Worm (Caenorhabditis elegans) whole organism, young adult: Measurements from ENCODE around the gene srh-234.

Experiments
- C06A6.2 ChIP-seq: fragments of 200-800 bp; sonication (Bioruptor generic); conservative IDR thresholded peaks from 2 replicates; pipeline ENCODE4 v1.3.6; 2022; ENCODE audit warnings: missing genetic modification characterization, missing compliant biosample characterization
- F23B12.7 ChIP-seq: sonication (generic microtip); optimal IDR thresholded peaks from 2 replicates; lab custom pipeline; 2017; ENCODE audit warnings: missing genetic modification characterization, mild to moderate bottlenecking, missing compliant biosample characterization, antibody characterized with exemption, moderate library complexity; ENCODE audit not compliant: insufficient read depth
- F49E8.2 ChIP-seq: sonication (generic microtip); optimal IDR thresholded peaks from 3 replicates; lab custom pipeline; 2017; ENCODE audit warnings: missing genetic modification characterization, mild to moderate bottlenecking, missing compliant biosample characterization, antibody characterized with exemption, moderate library complexity; ENCODE audit not compliant: insufficient read depth
- F52B5.7 ChIP-seq: sonication (generic microtip); optimal IDR thresholded peaks from 2 replicates; lab custom pipeline; 2016; ENCODE audit warnings: mild to moderate bottlenecking, missing genetic modification characterization, missing compliant biosample characterization
- F55B11.4 ChIP-seq: sonication (generic microtip); optimal IDR thresholded peaks from 2 replicates; lab custom pipeline; 2016; ENCODE audit warnings: missing compliant biosample characterization, missing genetic modification characterization, borderline replicate concordance; ENCODE audit not compliant: insufficient read depth
- K12H6.12 ChIP-seq: fragments of 200-800 bp; sonication (Bioruptor generic); optimal IDR thresholded peaks from 2 replicates; lab custom pipeline; 2018; ENCODE audit warnings: mild to moderate bottlenecking, missing genetic modification characterization, missing compliant biosample characterization
- T07F8.4 ChIP-seq: sonication (generic microtip); optimal IDR thresholded peaks from 2 replicates; lab custom pipeline; 2016; ENCODE audit warnings: mild to moderate bottlenecking, missing genetic modification characterization, moderate library complexity, missing compliant biosample characterization
- T26A5.8 ChIP-seq: sonication (generic microtip); optimal IDR thresholded peaks from 2 replicates; lab custom pipeline; 2016; ENCODE audit warnings: missing genetic modification characterization, missing compliant biosample characterization
- Y53F4B.3 ChIP-seq: fragments of 200-800 bp; sonication (Bioruptor generic); IDR thresholded peaks from 2 replicates; pipeline ENCODE4 v1.3.6; 2022; ENCODE audit warnings: missing genetic modification reagents, missing genetic modification characterization, missing compliant biosample characterization
- atf-7 ChIP-seq: sonication (generic microtip); optimal IDR thresholded peaks from 2 replicates; lab custom pipeline; 2017; ENCODE audit warnings: mild to moderate bottlenecking, missing genetic modification characterization, missing compliant biosample characterization
- attf-3 ChIP-seq: fragments of 200-800 bp; sonication (Bioruptor generic); conservative IDR thresholded peaks from 2 replicates; pipeline ENCODE4 v1.3.6; 2022; ENCODE audit warnings: missing genetic modification reagents, missing genetic modification characterization, missing compliant biosample characterization
- attf-5 ChIP-seq: fragments of 200-800 bp; sonication (Bioruptor generic); optimal IDR thresholded peaks from 2 replicates; lab custom pipeline; 2018; ENCODE audit warnings: mild to moderate bottlenecking, missing genetic modification characterization, missing compliant biosample characterization
- attf-6 ChIP-seq: fragments of 200-800 bp; sonication (Bioruptor generic); IDR thresholded peaks from 2 replicates; pipeline ENCODE4 v1.3.6; 2022; ENCODE audit warnings: missing genetic modification reagents, missing genetic modification characterization, missing compliant biosample characterization
- cebp-2 ChIP-seq: fragments of 200-800 bp; sonication (Bioruptor generic); IDR thresholded peaks from 2 replicates; pipeline ENCODE4 v1.3.6; 2022; ENCODE audit warnings: missing genetic modification characterization, missing compliant biosample characterization
- chd-7 ChIP-seq: sonication (generic microtip); optimal IDR thresholded peaks from 2 replicates; lab custom pipeline; 2016; ENCODE audit warnings: mild to moderate bottlenecking, missing genetic modification characterization, moderate library complexity, missing compliant biosample characterization
- dox-1 ChIP-seq: fragments of 200-800 bp; sonication (Bioruptor generic); IDR thresholded peaks from 2 replicates; pipeline ENCODE4 v1.3.6; 2022; ENCODE audit warnings: missing genetic modification reagents, missing genetic modification characterization, missing compliant biosample characterization
- dpff-1 ChIP-seq: sonication (generic microtip); optimal IDR thresholded peaks from 2 replicates; lab custom pipeline; 2017; ENCODE audit warnings: mild to moderate bottlenecking, missing genetic modification characterization, missing compliant biosample characterization
- him-1 ChIP-seq: sonication (generic microtip); optimal IDR thresholded peaks from 2 replicates; lab custom pipeline; 2016; ENCODE audit warnings: missing genotype, missing genetic modification reagents, missing genetic modification characterization, missing compliant biosample characterization
- hlh-26 ChIP-seq: fragments of 200-800 bp; sonication (Bioruptor generic); conservative IDR thresholded peaks from 2 replicates; pipeline ENCODE4 v1.3.6; 2022; ENCODE audit warnings: missing genetic modification reagents, missing genetic modification characterization, missing compliant biosample characterization
- hmg-1.2 ChIP-seq: fragments of 200-800 bp; sonication (Bioruptor generic); IDR thresholded peaks from 2 replicates; pipeline ENCODE4 v1.3.6; 2022; ENCODE audit warnings: missing genetic modification reagents, missing genetic modification characterization, missing compliant biosample characterization
- hmg-20 ChIP-seq: fragments of 200-800 bp; sonication (Bioruptor generic); IDR thresholded peaks from 2 replicates; pipeline ENCODE4 v1.3.6; 2022; ENCODE audit warnings: missing genetic modification reagents, missing genetic modification characterization, missing compliant biosample characterization
- hsf-1 ChIP-seq: fragments of 200-800 bp; sonication (Bioruptor generic); IDR thresholded peaks from 2 replicates; pipeline ENCODE4 v1.3.6; 2022; ENCODE audit warnings: missing genetic modification reagents, missing genetic modification characterization, missing compliant biosample characterization
- let-607 ChIP-seq, 2 experiments: fragments of 200-800 bp in 1 of 2; sonication (Bioruptor generic) in 1 of 2; sonication (generic microtip) in 1 of 2; optimal IDR thresholded peaks; 2 replicates each; lab custom pipeline; 2016 to 2018; ENCODE audit warnings: mild to moderate bottlenecking in 2 of 2, missing compliant biosample characterization in 2 of 2, missing genetic modification characterization in 2 of 2, moderate library complexity in 2 of 2, missing genotype in 1 of 2
- lsl-1 ChIP-seq: fragments of 200-800 bp; sonication (Bioruptor generic); optimal IDR thresholded peaks from 2 replicates; lab custom pipeline; 2018; ENCODE audit warnings: mild to moderate bottlenecking, missing genetic modification characterization, moderate library complexity, missing compliant biosample characterization
- mxl-1 ChIP-seq: sonication (generic microtip); optimal IDR thresholded peaks from 2 replicates; lab custom pipeline; 2016; ENCODE audit warnings: missing genetic modification characterization, missing compliant biosample characterization
- nfya-2 ChIP-seq: fragments of 200-800 bp; sonication (Bioruptor generic); IDR thresholded peaks from 2 replicates; pipeline ENCODE4 v1.3.6; 2022; ENCODE audit warnings: missing genetic modification reagents, missing genetic modification characterization, missing compliant biosample characterization
- nhr-120 ChIP-seq: fragments of 200-800 bp; sonication (Bioruptor generic); IDR thresholded peaks from 2 replicates; pipeline ENCODE4 v1.3.6; 2022; ENCODE audit warnings: missing genetic modification characterization, missing compliant biosample characterization
- nhr-80 ChIP-seq: sonication (generic microtip); optimal IDR thresholded peaks from 2 replicates; lab custom pipeline; 2016; ENCODE audit warnings: missing genetic modification characterization, missing compliant biosample characterization
- pbrm-1 ChIP-seq: fragments of 200-800 bp; sonication (Bioruptor generic); IDR thresholded peaks from 2 replicates; pipeline ENCODE4 v1.3.6; 2022; ENCODE audit warnings: missing genetic modification reagents, missing genetic modification characterization, missing compliant biosample characterization
- rec-8 ChIP-seq, 2 experiments: sonication (generic microtip); optimal IDR thresholded peaks; 2 replicates each; lab custom pipeline; 2016; ENCODE audit warnings: mild to moderate bottlenecking in 2 of 2, missing genetic modification characterization in 2 of 2, missing genetic modification reagents in 2 of 2, missing genotype in 2 of 2, missing biosample characterization in 1 of 2, missing compliant biosample characterization in 1 of 2, moderate library complexity in 1 of 2
- sdz-38 ChIP-seq: sonication (generic microtip); optimal IDR thresholded peaks from 2 replicates; lab custom pipeline; 2016; ENCODE audit warnings: missing genotype, missing genetic modification characterization, missing compliant biosample characterization
- tlf-1 ChIP-seq: fragments of 200-800 bp; sonication (Bioruptor generic); optimal IDR thresholded peaks from 2 replicates; lab custom pipeline; 2018; ENCODE audit warnings: mild to moderate bottlenecking, missing genetic modification characterization, missing compliant biosample characterization
- unc-130 ChIP-seq: sonication (generic microtip); optimal IDR thresholded peaks from 2 replicates; lab custom pipeline; 2016; ENCODE audit warnings: missing genetic modification reagents, missing genetic modification characterization, missing compliant biosample characterization
- unc-62 ChIP-seq: fragments of 150-350 bp; optimal IDR thresholded peaks from 2 replicates; lab custom pipeline; 2014; ENCODE audit warnings: missing biosample characterization, missing genetic modification reagents, missing genetic modification characterization
- zfh-2 ChIP-seq: fragments of 200-800 bp; sonication (Bioruptor generic); conservative IDR thresholded peaks from 2 replicates; pipeline ENCODE4 v1.3.6; 2022; ENCODE audit warnings: missing genetic modification reagents, missing genetic modification characterization, missing compliant biosample characterization
- ztf-22 ChIP-seq: fragments of 200-800 bp; sonication (Bioruptor generic); optimal IDR thresholded peaks from 2 replicates; lab custom pipeline; 2018; ENCODE audit warnings: mild to moderate bottlenecking, missing genetic modification characterization, moderate library complexity, missing compliant biosample characterization
- ztf-3 ChIP-seq: fragments of 200-800 bp; sonication (Bioruptor generic); optimal IDR thresholded peaks from 2 replicates; lab custom pipeline; 2018; ENCODE audit warnings: mild to moderate bottlenecking, missing genetic modification characterization, missing compliant biosample characterization

The srh-234 gene

DNA sequence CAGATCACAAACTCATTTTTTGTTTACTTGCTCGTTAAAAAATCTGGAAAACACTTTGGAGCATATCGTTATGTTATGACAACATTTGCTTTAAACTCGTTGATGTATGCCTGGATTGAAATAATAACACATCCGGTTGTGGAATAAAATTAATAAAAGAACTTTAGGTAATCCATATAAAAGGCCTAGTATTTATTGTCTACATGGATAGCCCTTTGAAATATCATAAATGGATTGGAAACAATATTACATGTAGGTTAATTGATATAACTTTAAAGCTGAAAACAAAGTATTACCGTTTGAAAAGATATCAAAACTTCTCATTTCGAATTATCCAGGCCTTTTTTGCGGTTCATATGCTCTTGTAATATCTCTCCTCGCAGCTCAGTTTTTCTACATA, 39.0 kb upstream of the srh-234 start:
- TF ChIP-seq nhr-120 (GFP tag; lab: Robert Waterston, UW): no peak
- no peak for TF ChIP-seq C06A6.2
- TF ChIP-seq, all 124 proteins: peak for 0

DNA sequence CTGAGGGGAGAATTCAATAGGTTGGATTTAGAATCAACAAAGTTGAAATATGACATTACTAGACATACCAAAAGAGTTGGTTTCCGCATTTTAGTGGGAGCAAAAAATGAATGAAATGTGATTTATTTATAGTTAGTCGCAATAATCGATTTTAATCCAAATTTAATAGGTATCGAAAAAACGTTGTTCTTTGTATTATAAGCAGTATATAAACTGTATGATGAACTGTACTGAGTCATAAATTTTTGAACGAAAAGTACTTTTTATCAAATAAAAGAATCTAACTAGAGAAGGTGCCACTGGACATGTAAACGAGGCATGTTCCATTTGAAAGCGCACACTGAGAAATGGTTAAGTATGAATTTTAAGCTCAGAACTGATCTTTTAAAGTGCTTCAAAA, 38.2 kb upstream of the srh-234 start, which contains the start of gene C12D5.9:
Gene C12D5.9 (minus strand): TSS at position 101 of the 400 bp plus-strand sequence.
- TF ChIP-seq T26A5.8 (tag; lab: Kevin White, UChicago) (no peak), hmg-1.2 (GFP tag; lab: Robert Waterston, UW) (no peak), ztf-3 (GFP tag; lab: Kevin White, UChicago) (no peak), attf-3 (GFP tag; lab: Robert Waterston, UW) (no peak), chd-7 (tag; lab: Kevin White, UChicago) (no peak), T07F8.4 (tag; lab: Kevin White, UChicago) (no peak), unc-130 (no peak), hmg-20 (GFP tag; lab: Robert Waterston, UW) (no peak), pbrm-1 (GFP tag; lab: Robert Waterston, UW) (no peak), cebp-2 (no peak), lsl-1 (GFP tag; lab: Kevin White, UChicago) (no peak), dox-1 (GFP tag; lab: Robert Waterston, UW) (no peak), nhr-80 (tag; lab: Kevin White, UChicago) (no peak), Y53F4B.3 (GFP tag; lab: Robert Waterston, UW) (no peak), nfya-2 (no peak), let-607 (tag; optimal IDR thresholded peaks at IDR 0.05; lab: Kevin White, UChicago) (no peak)

DNA sequence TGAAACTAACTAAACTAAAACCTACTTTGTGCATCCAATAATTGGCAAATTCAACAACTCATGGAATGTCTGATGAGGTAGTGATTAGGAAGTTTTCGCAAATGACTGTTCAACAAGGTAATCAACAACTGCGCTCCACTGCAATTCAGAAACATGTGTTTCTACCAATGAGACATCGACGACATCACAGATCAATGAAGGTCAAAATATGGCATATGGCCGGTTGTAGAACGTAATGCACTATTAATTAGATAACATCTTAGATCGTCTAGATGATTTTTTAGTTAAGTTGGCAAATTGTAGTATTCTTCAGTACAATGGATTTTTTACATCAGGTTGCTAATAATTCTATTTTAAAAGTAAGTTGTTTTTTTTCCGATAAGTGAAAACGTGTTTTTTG, 34.5 kb upstream of the srh-234 start, which contains the start of the genes nhr-94 and nhr-152:
Gene nhr-94 (minus strand): TSS at position 147 of the 400 bp plus-strand sequence.
Gene nhr-152 (plus strand): TSS at position 162 of the 400 bp plus-strand sequence.
- TF ChIP-seq tlf-1 (GFP tag; lab: Kevin White, UChicago): no peak
- TF ChIP-seq unc-130: no peak
- TF ChIP-seq K12H6.12 (tag; lab: Kevin White, UChicago): no peak
- no peak for TF ChIP-seq hlh-26
- TF ChIP-seq zfh-2 (GFP tag; lab: Robert Waterston, UW): no peak

DNA sequence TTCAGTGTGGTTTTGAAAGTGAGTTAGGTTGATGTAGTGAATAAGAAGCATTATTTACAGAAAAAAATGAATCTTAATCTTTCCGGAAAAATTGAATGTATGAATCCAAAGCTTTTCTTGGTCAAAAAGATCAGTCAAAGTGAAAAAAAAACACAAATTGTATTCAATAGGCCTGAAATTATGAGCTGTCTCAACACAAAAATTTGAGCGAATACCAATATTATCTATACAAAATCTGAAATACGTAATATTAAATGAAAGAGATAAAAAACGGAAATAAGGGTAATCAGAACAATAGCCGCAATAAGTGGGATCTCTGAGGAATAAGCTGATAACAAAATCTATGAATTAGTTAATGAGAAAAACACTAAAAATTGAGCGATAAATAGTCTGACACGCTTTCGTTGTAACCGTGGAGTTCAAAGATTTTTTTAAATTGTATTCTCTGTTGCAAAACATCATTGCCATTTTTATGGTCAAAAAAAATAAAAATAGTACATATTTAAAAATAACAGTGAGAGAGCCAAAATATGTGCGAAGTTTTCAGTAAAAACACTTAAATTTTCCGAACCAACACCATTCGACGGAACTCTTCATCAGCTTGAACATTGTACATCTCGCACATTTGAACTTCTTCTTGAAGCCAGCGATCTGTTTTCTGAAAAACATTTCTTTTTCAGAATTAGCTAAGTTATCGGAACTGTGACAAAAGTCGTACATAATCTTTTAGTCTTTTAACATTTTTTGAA, 32.4 kb upstream of the srh-234 start, which contains the start of gene sre-11:
Gene sre-11 (minus strand): TSS at position 51 of the 749 bp plus-strand sequence.
- TF ChIP-seq F23B12.7 (tag; lab: Kevin White, UChicago): no peak
- TF ChIP-seq him-1 (tag; lab: Kevin White, UChicago): no peak
- no peak for TF ChIP-seq pbrm-1 (GFP tag; lab: Robert Waterston, UW)
- no peak for TF ChIP-seq mxl-1
- TF ChIP-seq attf-5 (GFP tag; lab: Kevin White, UChicago): no peak
- no peak for TF ChIP-seq attf-6 (GFP tag; lab: Robert Waterston, UW)
- no peak for TF ChIP-seq atf-7 (tag; lab: Kevin White, UChicago)
- TF ChIP-seq unc-62 (GFP tag; lab: Kevin White, UChicago): no peak
- no peak for TF ChIP-seq hsf-1
- no peak for TF ChIP-seq rec-8 (tag; optimal IDR thresholded peaks at IDR 0.05; lab: Kevin White, UChicago)
- no peak for TF ChIP-seq sdz-38
- TF ChIP-seq dpff-1 (tag; lab: Kevin White, UChicago): no peak
- no peak for TF ChIP-seq F49E8.2 (tag; lab: Kevin White, UChicago)
- no peak for TF ChIP-seq K12H6.12 (tag; lab: Kevin White, UChicago)
- TF ChIP-seq nhr-80 (tag; lab: Kevin White, UChicago): no peak
- TF ChIP-seq ztf-22: no peak
- TF ChIP-seq F52B5.7: no peak
- no peak for TF ChIP-seq F55B11.4 (tag; lab: Kevin White, UChicago)
